Worm (Caenorhabditis elegans): ENCODE data around the gene clik-2.

ce11 chrX:7726351-7726750 is 37.3 kb upstream of the clik-2 start:
- no peak for TF ChIP-seq ttx-3 (tag; optimal IDR thresholded peaks at IDR 0.05)
- TF ChIP-seq fkh-10 (GFP tag; optimal IDR thresholded peaks at IDR 0.05) = no peak
- no peak for TF ChIP-seq nhr-11 (tag; optimal IDR thresholded peaks at IDR 0.05)
- no peak for TF ChIP-seq sox-2 (GFP tag; IDR thresholded peaks at IDR 0.05)
- no peak for TF ChIP-seq sox-4 (tag; optimal IDR thresholded peaks at IDR 0.05)
- TF ChIP-seq npax-4 (tag; optimal IDR thresholded peaks at IDR 0.05) = no peak
- no peak for TF ChIP-seq zip-5 (tag; optimal IDR thresholded peaks at IDR 0.05)
- TF ChIP-seq dmd-4 (tag; optimal IDR thresholded peaks at IDR 0.05; ENCODE audit: borderline replicate concordance) = no peak
- no peak for TF ChIP-seq pha-4 (tag; optimal IDR thresholded peaks at IDR 0.05)
- TF ChIP-seq lin-11 (tag; optimal IDR thresholded peaks at IDR 0.05) = no peak
- TF ChIP-seq pros-1 (tag; optimal IDR thresholded peaks at IDR 0.05) = no peak
